Fruit fly (Drosophila melanogaster): ENCODE results near the gene Elys.

Gene Elys

DNA sequence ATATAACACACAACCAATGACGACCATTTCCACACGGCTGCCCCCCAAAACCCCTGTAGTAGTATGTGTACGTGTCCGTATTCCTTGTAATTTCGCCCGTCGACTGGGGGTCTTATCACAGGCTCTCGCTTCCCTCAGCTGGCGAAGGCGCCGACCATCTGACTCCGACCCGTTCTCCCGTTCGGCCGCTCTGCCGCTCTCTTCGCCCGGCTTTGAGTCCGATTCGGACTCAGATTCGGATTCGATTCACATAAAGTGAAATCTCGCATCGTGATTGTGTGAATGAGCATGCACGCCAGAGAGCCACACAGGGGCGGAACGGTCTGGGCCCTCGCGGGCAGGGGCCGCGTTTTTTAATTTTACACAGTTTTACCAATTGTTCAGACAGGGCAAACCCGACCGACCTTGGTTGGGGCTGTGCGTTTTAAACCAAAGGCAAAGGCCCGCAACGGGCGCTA lies 13.6 kb downstream of the Elys start (continued):
- TF ChIP-seq CG42726 (GFP tag; IDR thresholded peaks at IDR 0.05; ENCODE audit: partially characterized antibody) (peak; percentile 82), TFAM (GFP tag; optimal IDR thresholded peaks at IDR 0.05) (no peak), GATAe (GFP tag; conservative IDR thresholded peaks at IDR 0.05) (no peak), CG2202 (tag; optimal IDR thresholded peaks at IDR 0.05) (no peak), CG10431 (GFP tag; optimal IDR thresholded peaks at IDR 0.05) (no peak), CG33213 (GFP tag; optimal IDR thresholded peaks at IDR 0.05) (peak; percentile 3), CoRest (tag; optimal IDR thresholded peaks at IDR 0.05) (peak; percentile 35), Mad (GFP tag; optimal IDR thresholded peaks at IDR 0.05) (no peak), CG14710 (tag; optimal IDR thresholded peaks at IDR 0.05) (peak; percentile 3), ci (GFP tag; IDR thresholded peaks at IDR 0.05) (peak; percentile 60), Neu2 (GFP tag; optimal IDR thresholded peaks at IDR 0.05; ENCODE audit: borderline replicate concordance) (no peak), CG11504 (tag; optimal IDR thresholded peaks at IDR 0.05) (peak; percentile 16), Nf-YA (GFP tag; IDR thresholded peaks at IDR 0.05) (no peak), CG5953 (GFP tag; IDR thresholded peaks at IDR 0.05) (peak; percentile 43; the same call in 1 of the 2 replicates), odd (GFP tag; optimal IDR thresholded peaks at IDR 0.05) (no peak), knrl (GFP tag; IDR thresholded peaks at IDR 0.05; ENCODE audit: partially characterized antibody) (peak; percentile 64; the same call in 2 of the 3 replicates), MTF-1 (GFP tag; optimal IDR thresholded peaks at IDR 0.05; ENCODE audit: borderline replicate concordance) (no peak), Dad (GFP tag; optimal IDR thresholded peaks at IDR 0.05) (no peak), CG16813 (GFP tag; IDR thresholded peaks at IDR 0.05; ENCODE audit: partially characterized antibody) (peak; percentile 69), Dref (GFP tag; IDR thresholded peaks at IDR 0.05) (0 out of 2 replicates have a peak, but pooled peaks have one; percentile 17), CG11085 (GFP tag; IDR thresholded peaks at IDR 0.05) (0 out of 2 replicates have a peak, but pooled peaks have one; percentile 13), CG8281 (tag; optimal IDR thresholded peaks at IDR 0.05) (no peak), gcm (GFP tag; optimal IDR thresholded peaks at IDR 0.05) (no peak), tap (tag; optimal IDR thresholded peaks at IDR 0.05) (no peak), CG1024 (GFP tag; IDR thresholded peaks at IDR 0.05) (peak; percentile 23; the same call in 1 of the 2 replicates), CG11696 (GFP tag; IDR thresholded peaks at IDR 0.05) (no peak), CG2129 (GFP tag; IDR thresholded peaks at IDR 0.05; ENCODE audit: partially characterized antibody) (no peak), Dek (tag; optimal IDR thresholded peaks at IDR 0.05) (peak; percentile 13), ewg (GFP tag; optimal IDR thresholded peaks at IDR 0.05) (no peak), CG18599 (GFP tag; optimal IDR thresholded peaks at IDR 0.05) (peak; percentile 25), gem (tag; optimal IDR thresholded peaks at IDR 0.05) (peak; percentile 23), CG18262 (tag; optimal IDR thresholded peaks at IDR 0.05) (no peak), fd64A (GFP tag; optimal IDR thresholded peaks at IDR 0.05) (no peak), ATbp (GFP tag; optimal IDR thresholded peaks at IDR 0.05) (no peak), aop (GFP tag; IDR thresholded peaks at IDR 0.05) (no peak), ftz-f1 (GFP tag; optimal IDR thresholded peaks at IDR 0.05) (no peak), gsb (GFP tag; IDR thresholded peaks at IDR 0.05) (peak; percentile 48; the same call in 1 of the 2 replicates), tio (GFP tag; optimal IDR thresholded peaks at IDR 0.05) (no peak), ham (GFP tag; IDR thresholded peaks at IDR 0.05) (no peak), jing (GFP tag; optimal IDR thresholded peaks at IDR 0.05) (no peak), CG2116 (GFP tag; optimal IDR thresholded peaks at IDR 0.05) (no peak), Hmr (GFP tag; optimal IDR thresholded peaks at IDR 0.05) (no peak), CG3281 (GFP tag; optimal IDR thresholded peaks at IDR 0.05) (no peak), CG32767 (GFP tag; IDR thresholded peaks at IDR 0.05) (no peak), vnd (GFP tag; IDR thresholded peaks at IDR 0.05; ENCODE audit: partially characterized antibody) (peak; percentile 40; the same call in 1 of the 3 replicates), Adf1 (GFP tag; IDR thresholded peaks at IDR 0.05) (peak; percentile 67), Fer1 (GFP tag; optimal IDR thresholded peaks at IDR 0.05) (no peak), Dll (GFP tag; IDR thresholded peaks at IDR 0.05; ENCODE audit: partially characterized antibody) (peak; percentile 35; the same call in 1 of the 4 replicates), unc-4 (GFP tag; IDR thresholded peaks at IDR 0.05; ENCODE audit: partially characterized antibody) (no peak), h (optimal IDR thresholded peaks at IDR 0.05) (no peak)

Data from whole organism, embryonic.